Worm (Caenorhabditis elegans) whole organism, midembryonic: ENCODE measurements around the gene fbxa-75.
"Not testable (repeated sequence)": the region's sequence is repeated elsewhere in the genome, so short reads cannot be mapped to it uniquely, and the experiment has no call there.

ENCODE experiments used
- T22C8.4 ChIP-seq: fragments of 200-800 bp; sonication (Bioruptor generic); IDR thresholded peaks from 2 replicates; pipeline ENCODE4 v1.3.6; 2022; ENCODE audit warnings: missing genetic modification characterization, missing compliant biosample characterization
- cog-1 ChIP-seq: sonication (generic microtip); optimal IDR thresholded peaks from 2 replicates; lab custom pipeline; 2016; ENCODE audit warnings: missing genetic modification characterization, missing compliant biosample characterization
- flt-1 ChIP-seq: fragments of 200-800 bp; sonication (Bioruptor generic); IDR thresholded peaks from 2 replicates; pipeline ENCODE4 v1.3.6; 2022; ENCODE audit warnings: missing genetic modification characterization, missing compliant biosample characterization
- klf-2 ChIP-seq: fragments of 200-800 bp; sonication (Bioruptor generic); conservative IDR thresholded peaks from 2 replicates; pipeline ENCODE4 v1.3.6; 2022; ENCODE audit warnings: missing genetic modification reagents, missing genetic modification characterization, missing compliant biosample characterization
- med-1 ChIP-seq: sonication (generic microtip); optimal IDR thresholded peaks from 2 replicates; lab custom pipeline; 2017; ENCODE audit warnings: missing genetic modification characterization, mild to moderate bottlenecking, missing compliant biosample characterization, antibody characterized with exemption, missing genetic modification reagents; ENCODE audit not compliant: insufficient read depth
- ref-1 ChIP-seq: fragments of 200-800 bp; sonication (Bioruptor generic); conservative IDR thresholded peaks from 2 replicates; pipeline ENCODE4 v1.3.6; 2022; ENCODE audit warnings: missing genetic modification reagents, missing genetic modification characterization, missing compliant biosample characterization
- tab-1 ChIP-seq: fragments of 200-800 bp; sonication (Bioruptor generic); IDR thresholded peaks from 2 replicates; pipeline ENCODE4 v1.3.6; 2022; ENCODE audit warnings: missing genetic modification characterization, missing compliant biosample characterization
- ztf-23 ChIP-seq: fragments of 200-800 bp; sonication (Bioruptor generic); IDR thresholded peaks from 2 replicates; pipeline ENCODE4 v1.3.6; 2022; ENCODE audit warnings: missing genetic modification reagents, missing genetic modification characterization, missing compliant biosample characterization
- ztf-29 ChIP-seq: fragments of 200-800 bp; sonication (Bioruptor generic); IDR thresholded peaks from 2 replicates; pipeline ENCODE4 v1.3.6; 2022; ENCODE audit warnings: missing genetic modification reagents, missing genetic modification characterization, missing compliant biosample characterization

fbxa-75 gene

ce11 chrIII:1303414-1303813, at the start of gene fbxa-75:
TSS of gene fbxa-75 (plus strand) at chrIII:1303714.
- no peak for TF ChIP-seq cog-1 (tag; lab: Kevin White, UChicago)
- no peak for TF ChIP-seq T22C8.4 (GFP tag; lab: Robert Waterston, UW)
- no peak for TF ChIP-seq med-1 (GFP tag; lab: Kevin White, UChicago)
- TF ChIP-seq ref-1 (GFP tag; lab: Robert Waterston, UW) = no peak
- no peak for TF ChIP-seq ztf-23 (GFP tag; lab: Robert Waterston, UW)

ce11 chrIII:1256519-1256918, 47.0 kb upstream of the fbxa-75 start, which contains the start of gene fbxa-208:
TSS of gene fbxa-208 (plus strand) at chrIII:1256819.
- TF ChIP-seq ztf-23, ref-1, tab-1 (GFP tag; lab: Robert Waterston, UW): not testable (repeated sequence)

- TF ChIP-seq flt-1 (GFP tag; lab: Robert Waterston, UW); ref-1 (GFP tag; lab: Robert Waterston, UW); med-1 (GFP tag; lab: Kevin White, UChicago): not testable (repeated sequence)
Observed at ce11 chrIII:1258358-1258757, 45.2 kb upstream of the fbxa-75 start, which contains the start of gene fbxa-78. TSS of gene fbxa-78 (minus strand) at chrIII:1258458.

- not testable (repeated sequence) for TF ChIP-seq klf-2 (GFP tag; lab: Robert Waterston, UW); ztf-23 (GFP tag; lab: Robert Waterston, UW); cog-1 (tag; lab: Kevin White, UChicago)
Observed at ce11 chrIII:1263692-1264091, 39.8 kb upstream of the fbxa-75 start, which contains the start of gene srz-9. TSS of gene srz-9 (plus strand) at chrIII:1263992.

ce11 chrIII:1266799-1267198, 36.7 kb upstream of the fbxa-75 start, which contains the start of gene fbxa-151:
TSS of gene fbxa-151 (minus strand) at chrIII:1266899.
- not testable (repeated sequence) for TF ChIP-seq ztf-29, T22C8.4, flt-1 (GFP tag; lab: Robert Waterston, UW)

ce11 chrIII:1269156-1269555, 34.4 kb upstream of the fbxa-75 start, which contains the start of gene fbxa-32:
TSS of gene fbxa-32 (minus strand) at chrIII:1269256.
- TF ChIP-seq klf-2 (GFP tag; lab: Robert Waterston, UW) = no peak
- TF ChIP-seq ref-1 (GFP tag; lab: Robert Waterston, UW) = no peak
- no peak for TF ChIP-seq ztf-29 (GFP tag; lab: Robert Waterston, UW)
- no peak for TF ChIP-seq T22C8.4 (GFP tag; lab: Robert Waterston, UW)
- TF ChIP-seq tab-1 (GFP tag; lab: Robert Waterston, UW) = no peak
- TF ChIP-seq flt-1 (GFP tag; lab: Robert Waterston, UW) = no peak
- TF ChIP-seq ztf-23 (GFP tag; lab: Robert Waterston, UW) = no peak
- TF ChIP-seq cog-1 (tag; lab: Kevin White, UChicago) = no peak
- no peak for TF ChIP-seq med-1 (GFP tag; lab: Kevin White, UChicago)

ce11 chrIII:1271378-1271926, 32.1 kb upstream of the fbxa-75 start, which contains the start of gene fbxa-31:
TSS of gene fbxa-31 (minus strand) at chrIII:1271428.
- TF ChIP-seq flt-1 (GFP tag; lab: Robert Waterston, UW) = no peak
- TF ChIP-seq T22C8.4 (GFP tag; lab: Robert Waterston, UW) = no peak
- TF ChIP-seq cog-1 (tag; lab: Kevin White, UChicago) = no peak
- TF ChIP-seq ztf-23 (GFP tag; lab: Robert Waterston, UW) = no peak
- TF ChIP-seq ztf-29 (GFP tag; lab: Robert Waterston, UW) = no peak
- TF ChIP-seq ref-1 (GFP tag; lab: Robert Waterston, UW) = no peak
- no peak for TF ChIP-seq tab-1 (GFP tag; lab: Robert Waterston, UW)
- no peak for TF ChIP-seq med-1 (GFP tag; lab: Kevin White, UChicago)

ce11 chrIII:1273655-1274328, 29.7 kb upstream of the fbxa-75 start, which contains the start of gene fbxa-29:
TSS of gene fbxa-29 (minus strand) at chrIII:1273705.
- no peak for TF ChIP-seq tab-1 (GFP tag; lab: Robert Waterston, UW)
- TF ChIP-seq med-1 (GFP tag; lab: Kevin White, UChicago) = no peak
- TF ChIP-seq flt-1 (GFP tag; lab: Robert Waterston, UW) = no peak
- no peak for TF ChIP-seq cog-1 (tag; lab: Kevin White, UChicago)
- TF ChIP-seq T22C8.4 (GFP tag; lab: Robert Waterston, UW) = no peak
- TF ChIP-seq klf-2 (GFP tag; lab: Robert Waterston, UW) = no peak
- TF ChIP-seq ztf-29 (GFP tag; lab: Robert Waterston, UW) = no peak
- TF ChIP-seq ref-1 (GFP tag; lab: Robert Waterston, UW) = no peak
- no peak for TF ChIP-seq ztf-23 (GFP tag; lab: Robert Waterston, UW)

ce11 chrIII:1275513-1275912, 28.0 kb upstream of the fbxa-75 start, which contains the start of gene fbxa-30:
TSS of gene fbxa-30 (minus strand) at chrIII:1275613.
- TF ChIP-seq klf-2 (GFP tag; lab: Robert Waterston, UW) (no peak), flt-1 (GFP tag; lab: Robert Waterston, UW) (no peak), ztf-29 (GFP tag; lab: Robert Waterston, UW) (no peak), tab-1 (GFP tag; lab: Robert Waterston, UW) (no peak), ztf-23 (GFP tag; lab: Robert Waterston, UW) (no peak), T22C8.4 (GFP tag; lab: Robert Waterston, UW) (no peak), cog-1 (tag; lab: Kevin White, UChicago) (no peak)
